Worm (Caenorhabditis elegans) whole organism, midembryonic: ENCODE data around the gene glt-6.

Experiments used
- T22C8.4 ChIP-seq: fragments of 200-800 bp; sonication (Bioruptor generic); IDR thresholded peaks from 2 replicates; pipeline ENCODE4 v1.3.6; 2022; ENCODE audit warnings: missing genetic modification characterization, missing compliant biosample characterization
- cog-1 ChIP-seq: sonication (generic microtip); optimal IDR thresholded peaks from 2 replicates; lab custom pipeline; 2016; ENCODE audit warnings: missing genetic modification characterization, missing compliant biosample characterization
- flt-1 ChIP-seq: fragments of 200-800 bp; sonication (Bioruptor generic); IDR thresholded peaks from 2 replicates; pipeline ENCODE4 v1.3.6; 2022; ENCODE audit warnings: missing genetic modification characterization, missing compliant biosample characterization
- klf-2 ChIP-seq: fragments of 200-800 bp; sonication (Bioruptor generic); conservative IDR thresholded peaks from 2 replicates; pipeline ENCODE4 v1.3.6; 2022; ENCODE audit warnings: missing genetic modification reagents, missing genetic modification characterization, missing compliant biosample characterization
- med-1 ChIP-seq: sonication (generic microtip); optimal IDR thresholded peaks from 2 replicates; lab custom pipeline; 2017; ENCODE audit warnings: missing genetic modification characterization, mild to moderate bottlenecking, missing compliant biosample characterization, antibody characterized with exemption, missing genetic modification reagents; ENCODE audit not compliant: insufficient read depth
- ref-1 ChIP-seq: fragments of 200-800 bp; sonication (Bioruptor generic); conservative IDR thresholded peaks from 2 replicates; pipeline ENCODE4 v1.3.6; 2022; ENCODE audit warnings: missing genetic modification reagents, missing genetic modification characterization, missing compliant biosample characterization
- tab-1 ChIP-seq: fragments of 200-800 bp; sonication (Bioruptor generic); IDR thresholded peaks from 2 replicates; pipeline ENCODE4 v1.3.6; 2022; ENCODE audit warnings: missing genetic modification characterization, missing compliant biosample characterization
- ztf-23 ChIP-seq: fragments of 200-800 bp; sonication (Bioruptor generic); IDR thresholded peaks from 2 replicates; pipeline ENCODE4 v1.3.6; 2022; ENCODE audit warnings: missing genetic modification reagents, missing genetic modification characterization, missing compliant biosample characterization
- ztf-29 ChIP-seq: fragments of 200-800 bp; sonication (Bioruptor generic); IDR thresholded peaks from 2 replicates; pipeline ENCODE4 v1.3.6; 2022; ENCODE audit warnings: missing genetic modification reagents, missing genetic modification characterization, missing compliant biosample characterization

Gene glt-6

DNA sequence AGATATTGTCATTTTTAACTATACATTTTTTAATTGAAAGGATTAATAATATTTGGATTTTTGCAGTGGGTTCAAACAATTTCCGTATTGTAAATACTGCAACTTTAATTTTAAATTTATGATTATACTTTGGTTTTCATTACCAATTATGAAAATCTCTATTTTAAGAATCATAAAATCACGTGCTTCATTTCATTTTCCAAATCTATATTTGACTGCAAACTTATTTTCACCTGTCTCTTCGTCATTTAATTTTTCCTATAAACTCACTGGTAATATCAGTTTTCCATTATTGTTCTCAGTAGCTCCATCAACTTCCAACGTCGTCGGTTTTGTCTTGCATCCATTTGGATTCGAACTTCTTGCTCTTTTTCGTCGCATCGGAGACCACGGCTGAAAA lies 28.9 kb downstream of the glt-6 start, which contains the start of gene R05G6.1:
Gene R05G6.1 (plus strand): TSS at position 301 of the 400 bp plus-strand sequence.
- TF ChIP-seq med-1 (GFP tag; lab: Kevin White, UChicago) (no peak), T22C8.4 (no peak), ztf-29 (GFP tag; lab: Robert Waterston, UW) (no peak), flt-1 (GFP tag; lab: Robert Waterston, UW) (no peak)

DNA sequence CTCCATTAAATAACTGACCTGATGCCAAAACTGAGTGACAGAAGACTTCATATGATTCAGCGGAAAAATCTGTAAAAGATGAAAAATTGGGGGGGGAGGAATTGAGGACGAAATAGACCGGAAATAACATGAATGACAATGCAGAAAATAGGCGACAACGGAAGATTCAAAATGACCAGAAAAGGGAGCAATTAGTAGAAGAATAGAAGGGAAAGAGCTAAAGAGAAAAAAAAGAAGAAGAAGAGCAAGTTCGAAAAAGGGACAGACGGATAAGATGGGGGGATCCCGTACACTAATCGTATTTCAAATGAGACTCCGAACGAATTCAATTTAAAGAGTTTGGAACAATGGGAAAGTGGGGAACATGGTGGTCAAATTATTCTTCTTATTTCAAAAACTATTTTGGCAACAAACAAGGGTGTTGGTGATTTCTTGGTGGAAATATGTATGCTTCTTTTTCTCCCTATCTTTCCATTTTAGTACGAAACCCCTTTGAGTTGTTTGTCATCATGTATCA lies 39.1 kb downstream of the glt-6 start, which contains the start of gene R05G6.10:
Gene R05G6.10 (minus strand): TSS at position 51 of the 517 bp plus-strand sequence.
- no peak for TF ChIP-seq ztf-29 (GFP tag; lab: Robert Waterston, UW)
- no peak for TF ChIP-seq ztf-23
- no peak for TF ChIP-seq T22C8.4
- no peak for TF ChIP-seq cog-1
- no peak for TF ChIP-seq tab-1 (GFP tag; lab: Robert Waterston, UW)
- no peak for TF ChIP-seq med-1 (GFP tag; lab: Kevin White, UChicago)
- TF ChIP-seq flt-1 (GFP tag; lab: Robert Waterston, UW): no peak
- TF ChIP-seq klf-2 (GFP tag; lab: Robert Waterston, UW): no peak
- TF ChIP-seq ref-1: no peak

DNA sequence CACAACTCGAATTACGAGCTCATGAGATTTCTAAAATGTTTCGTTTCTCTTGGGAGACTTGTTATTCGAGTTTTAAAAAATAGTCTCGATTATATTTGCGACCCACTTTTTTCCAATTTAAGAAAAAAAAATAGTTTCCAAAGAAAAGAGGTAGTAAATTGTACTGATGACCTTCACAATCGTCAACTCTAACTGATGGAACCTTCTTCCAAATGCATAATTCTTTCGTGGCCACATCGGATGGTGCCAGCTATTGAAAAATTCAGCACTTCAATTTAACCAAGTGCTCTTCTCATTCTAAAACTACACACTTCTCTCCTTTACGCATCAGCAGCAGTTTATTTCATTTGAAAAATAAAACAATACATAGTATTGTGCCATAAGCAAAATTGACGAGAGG lies 40.2 kb downstream of the glt-6 start:
- TF ChIP-seq klf-2 (GFP tag; lab: Robert Waterston, UW) (no peak), ztf-23 (no peak), ztf-29 (GFP tag; lab: Robert Waterston, UW) (no peak), ref-1 (no peak), T22C8.4 (no peak), med-1 (GFP tag; lab: Kevin White, UChicago) (no peak), tab-1 (GFP tag; lab: Robert Waterston, UW) (no peak), cog-1 (no peak), flt-1 (GFP tag; lab: Robert Waterston, UW) (no peak)

DNA sequence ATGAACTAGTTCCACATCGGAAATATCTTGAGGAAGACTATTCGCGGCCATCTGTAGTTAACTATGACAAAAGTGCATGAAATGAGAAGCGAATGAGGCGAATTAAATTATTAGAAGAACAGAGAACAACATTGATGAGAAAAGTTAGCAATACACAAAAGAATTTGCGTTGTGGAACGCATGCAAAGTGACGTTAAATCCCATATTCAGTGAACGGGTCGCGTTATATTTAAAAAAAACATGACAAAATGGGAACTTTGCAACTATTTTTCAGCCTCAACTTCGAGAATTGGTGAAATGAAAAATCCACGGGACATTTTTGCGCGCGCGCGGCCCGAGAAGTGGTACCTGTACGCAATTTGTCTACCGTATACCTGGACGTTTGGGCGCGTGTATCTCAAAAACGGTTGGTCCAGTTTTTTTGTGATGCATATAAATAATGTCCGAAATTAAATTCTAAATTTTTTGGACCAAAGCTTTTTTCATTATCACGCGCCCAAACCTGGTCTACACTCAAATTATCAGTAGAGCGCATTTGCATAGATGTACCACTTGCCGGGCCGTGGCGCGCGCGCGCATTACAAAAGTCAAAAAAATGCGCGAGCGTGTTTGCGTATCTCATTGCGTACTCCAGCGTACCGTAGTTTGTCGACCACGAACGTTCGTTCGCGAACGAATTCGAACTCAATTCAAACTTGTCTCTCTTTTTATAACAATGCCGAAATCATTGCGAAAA lies 44.6 kb downstream of the glt-6 start, which contains the start of the genes cdd-2 and oef-1:
Gene cdd-2 (minus strand): TSS at position 51 of the 736 bp plus-strand sequence.
Gene oef-1 (plus strand): TSS at position 575 of the 736 bp plus-strand sequence.
- TF ChIP-seq klf-2 (GFP tag; lab: Robert Waterston, UW): no peak
- TF ChIP-seq ztf-23: no peak
- no peak for TF ChIP-seq med-1 (GFP tag; lab: Kevin White, UChicago)
- no peak for TF ChIP-seq T22C8.4
- TF ChIP-seq flt-1 (GFP tag; lab: Robert Waterston, UW): no peak
- no peak for TF ChIP-seq ref-1
- TF ChIP-seq tab-1 (GFP tag; lab: Robert Waterston, UW): no peak

DNA sequence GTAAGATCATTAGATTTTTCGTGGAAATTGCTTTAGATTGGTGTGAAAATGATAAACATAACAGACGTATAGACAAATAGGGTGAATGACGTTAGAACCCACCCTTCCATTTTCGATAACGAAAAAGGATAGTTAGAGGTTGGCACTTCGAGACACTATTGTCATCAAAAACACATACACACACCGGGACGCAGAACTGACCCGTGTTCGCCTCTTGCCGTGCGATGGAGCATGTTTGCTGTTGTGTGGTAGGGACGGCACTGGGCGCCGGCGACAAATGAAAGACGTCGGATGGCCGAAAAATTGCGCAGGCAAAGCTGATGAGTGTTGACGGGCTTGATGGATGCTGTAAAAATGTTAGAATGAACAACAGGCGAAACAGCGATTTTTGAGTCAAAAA lies 46.4 kb downstream of the glt-6 start:
- TF ChIP-seq klf-2 (GFP tag; lab: Robert Waterston, UW): no peak
- no peak for TF ChIP-seq ztf-29 (GFP tag; lab: Robert Waterston, UW)
- TF ChIP-seq flt-1 (GFP tag; lab: Robert Waterston, UW): no peak
- TF ChIP-seq ztf-23: no peak
- no peak for TF ChIP-seq tab-1 (GFP tag; lab: Robert Waterston, UW)
- no peak for TF ChIP-seq ref-1
- no peak for TF ChIP-seq med-1 (GFP tag; lab: Kevin White, UChicago)
- no peak for TF ChIP-seq T22C8.4
- TF ChIP-seq cog-1: no peak

DNA sequence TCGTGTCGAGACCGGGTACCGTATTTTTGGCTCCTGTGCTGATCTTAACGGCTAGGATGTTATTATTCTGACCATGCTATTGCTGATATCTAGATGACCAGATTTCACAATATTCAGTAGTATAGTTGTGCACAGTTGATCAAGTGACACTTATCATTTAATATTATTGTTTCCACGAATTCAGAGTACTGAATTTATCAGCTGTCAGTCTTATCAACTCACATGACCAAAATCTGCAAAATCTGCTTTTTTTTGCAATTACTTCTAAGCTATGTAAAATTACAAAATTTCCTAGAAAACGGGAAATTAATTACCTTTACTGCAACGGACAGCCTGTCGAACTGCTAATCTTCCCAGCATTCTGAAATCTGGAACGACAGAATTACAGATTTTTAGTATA lies 47.0 kb downstream of the glt-6 start, which contains the start of gene pam-1:
Gene pam-1 (minus strand): TSS at position 368 of the 400 bp plus-strand sequence.
- no peak for TF ChIP-seq tab-1 (GFP tag; lab: Robert Waterston, UW)
- TF ChIP-seq ztf-23: no peak
- TF ChIP-seq flt-1 (GFP tag; lab: Robert Waterston, UW): no peak
- TF ChIP-seq T22C8.4: no peak
- no peak for TF ChIP-seq ztf-29 (GFP tag; lab: Robert Waterston, UW)
- no peak for TF ChIP-seq med-1 (GFP tag; lab: Kevin White, UChicago)
- no peak for TF ChIP-seq klf-2 (GFP tag; lab: Robert Waterston, UW)
- no peak for TF ChIP-seq ref-1
- no peak for TF ChIP-seq cog-1

DNA sequence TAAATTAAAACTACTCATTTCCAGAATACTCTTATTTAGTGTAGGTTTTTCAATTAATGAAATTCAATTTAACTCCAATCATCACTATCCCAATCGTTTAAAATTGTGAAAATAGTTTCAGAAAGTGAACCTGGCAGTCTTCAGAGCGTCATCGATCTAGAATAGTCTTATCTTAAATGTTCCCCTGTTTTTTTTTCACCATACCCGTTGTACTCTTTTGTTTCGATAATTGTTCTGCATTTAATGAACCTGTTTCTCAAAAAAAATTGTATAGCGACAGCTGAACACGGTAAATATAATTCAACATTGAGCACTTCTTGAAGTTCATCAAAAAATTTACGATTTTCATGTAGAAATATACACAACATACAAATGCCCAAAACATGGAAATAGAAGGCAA lies 47.8 kb downstream of the glt-6 start:
- TF ChIP-seq ref-1 (no peak), flt-1 (GFP tag; lab: Robert Waterston, UW) (no peak), cog-1 (no peak), med-1 (GFP tag; lab: Kevin White, UChicago) (no peak), ztf-23 (no peak), ztf-29 (GFP tag; lab: Robert Waterston, UW) (no peak), tab-1 (GFP tag; lab: Robert Waterston, UW) (no peak), klf-2 (GFP tag; lab: Robert Waterston, UW) (no peak), T22C8.4 (no peak)

DNA sequence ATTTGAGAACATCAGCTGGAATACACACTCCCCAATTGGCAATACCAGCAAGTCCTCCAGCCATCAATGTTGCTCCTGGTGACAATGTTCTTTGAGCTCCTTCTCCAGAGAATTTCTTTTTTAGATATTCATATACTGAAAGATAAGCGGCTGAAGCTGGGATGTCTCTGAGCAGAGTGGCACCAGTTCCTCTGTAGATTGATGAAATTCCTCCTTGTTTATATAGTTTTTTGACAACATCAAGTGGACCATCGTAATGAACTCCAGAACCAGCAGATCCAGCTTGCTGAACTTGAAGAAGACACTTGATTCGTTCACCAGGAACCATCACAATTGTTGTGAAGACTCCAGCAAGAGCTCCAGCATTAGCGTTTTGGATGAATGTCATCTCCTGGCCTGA lies 48.7 kb downstream of the glt-6 start:
- TF ChIP-seq klf-2 (GFP tag; lab: Robert Waterston, UW) (no peak), med-1 (GFP tag; lab: Kevin White, UChicago) (no peak), T22C8.4 (no peak), cog-1 (no peak), ztf-23 (no peak), ref-1 (no peak), flt-1 (GFP tag; lab: Robert Waterston, UW) (no peak), tab-1 (GFP tag; lab: Robert Waterston, UW) (no peak), ztf-29 (GFP tag; lab: Robert Waterston, UW) (no peak)

DNA sequence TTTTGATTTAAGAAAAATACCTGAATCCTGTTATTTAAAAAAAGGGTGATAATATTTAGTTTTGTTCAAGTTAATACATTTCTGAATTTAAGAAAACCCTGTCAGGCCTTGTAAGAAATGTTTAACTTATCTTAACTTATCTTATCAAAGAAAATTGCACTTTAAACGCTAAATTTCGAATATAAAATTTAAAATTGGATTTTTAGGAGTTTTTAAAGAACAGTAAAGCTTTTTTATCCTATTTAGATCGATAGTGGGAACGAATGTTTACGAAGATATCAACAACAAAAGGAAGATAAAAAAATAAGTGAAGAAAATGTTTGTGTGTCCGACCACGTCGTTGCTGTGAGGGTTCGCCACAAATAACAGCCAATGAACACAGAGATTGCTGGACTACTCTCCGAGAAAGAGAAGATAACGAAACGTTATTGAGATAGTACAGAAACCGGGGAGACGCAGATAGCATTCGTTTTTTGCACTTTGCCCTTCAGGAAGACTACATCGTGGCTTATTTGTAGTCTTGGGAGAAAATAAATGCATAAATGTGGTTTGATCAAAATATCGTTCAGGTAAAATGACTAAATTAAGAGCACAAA lies 49.6 kb downstream of the glt-6 start, which contains the start of gene dif-1:
Gene dif-1 (minus strand): TSS at position 51 of the 596 bp plus-strand sequence.
- no peak for TF ChIP-seq cog-1
- no peak for TF ChIP-seq tab-1 (GFP tag; lab: Robert Waterston, UW)
- no peak for TF ChIP-seq klf-2 (GFP tag; lab: Robert Waterston, UW)
- TF ChIP-seq ref-1: no peak
- no peak for TF ChIP-seq T22C8.4
- no peak for TF ChIP-seq med-1 (GFP tag; lab: Kevin White, UChicago)
- TF ChIP-seq flt-1 (GFP tag; lab: Robert Waterston, UW): no peak
- TF ChIP-seq ztf-29 (GFP tag; lab: Robert Waterston, UW): no peak
- no peak for TF ChIP-seq ztf-23
